Fruit fly (Drosophila melanogaster): ENCODE measurements around the gene CG8360.

The CG8360 gene

dm6 chr2L:8212666-8213270, at the start of gene CG8360, which contains the start of gene CG8372 (continued):
- peak; percentile 97 for TF ChIP-seq dsx (GFP tag; optimal IDR thresholded peaks at IDR 0.05; ENCODE audit: poor library complexity, severe bottlenecking)
- TF ChIP-seq eg (GFP tag; IDR thresholded peaks at IDR 0.05): peak; percentile 99
- TF ChIP-seq lz (GFP tag; optimal IDR thresholded peaks at IDR 0.05): peak; percentile 100
- peak; percentile 100 for TF ChIP-seq Hr4 (GFP tag; optimal IDR thresholded peaks at IDR 0.05)
- peak; percentile 100 for TF ChIP-seq CG3919 (GFP tag; optimal IDR thresholded peaks at IDR 0.05)
- TF ChIP-seq CG11762 (GFP tag; optimal IDR thresholded peaks at IDR 0.05; ENCODE audit: insufficient read depth): peak; percentile 99
- peak; percentile 99 for TF ChIP-seq CG34406 (GFP tag; optimal IDR thresholded peaks at IDR 0.05)
- TF ChIP-seq CG32006 (GFP tag; optimal IDR thresholded peaks at IDR 0.05): peak; percentile 99
- TF ChIP-seq CG31627 (GFP tag; optimal IDR thresholded peaks at IDR 0.05): peak; percentile 100

dm6 chr2L:8163025-8163351, 49.8 kb upstream of the CG8360 start, which contains the start of gene Piezo:
Gene Piezo, plus strand, starts transcription at chr2L:8163073.
- TF ChIP-seq net (GFP tag; optimal IDR thresholded peaks at IDR 0.05): no peak
- TF ChIP-seq Hr39 (GFP tag; optimal IDR thresholded peaks at IDR 0.05): no peak
- TF ChIP-seq CG6854 (GFP tag; optimal IDR thresholded peaks at IDR 0.05): no peak
- no peak for TF ChIP-seq Gug (GFP tag; IDR thresholded peaks at IDR 0.05)
- TF ChIP-seq CG9139 (GFP tag; optimal IDR thresholded peaks at IDR 0.05): no peak
- no peak for TF ChIP-seq CG1621 (tag; optimal IDR thresholded peaks at IDR 0.05)
- no peak for TF ChIP-seq Sox15 (GFP tag; optimal IDR thresholded peaks at IDR 0.05)
- no peak for TF ChIP-seq spab (GFP tag; optimal IDR thresholded peaks at IDR 0.05)
- TF ChIP-seq CG3919 (GFP tag; optimal IDR thresholded peaks at IDR 0.05): peak; percentile 20
- no peak for TF ChIP-seq CG8119 (GFP tag; IDR thresholded peaks at IDR 0.05)
- peak; percentile 50 for TF ChIP-seq CG6808 (GFP tag; optimal IDR thresholded peaks at IDR 0.05)

dm6 chr2L:8163588-8164166, 49.1 kb upstream of the CG8360 start:
- TF ChIP-seq Lpt (GFP tag; optimal IDR thresholded peaks at IDR 0.05) (no peak), svp (GFP tag) (no peak), CG16779 (tag; optimal IDR thresholded peaks at IDR 0.05) (peak; percentile 1), Gug (GFP tag; IDR thresholded peaks at IDR 0.05) (no peak), CG8119 (GFP tag; IDR thresholded peaks at IDR 0.05) (no peak), eg (GFP tag; IDR thresholded peaks at IDR 0.05) (0 out of 3 replicates have a peak, but pooled peaks have one; percentile 30), fkh (GFP tag; optimal IDR thresholded peaks at IDR 0.05) (peak; percentile 93), CG10669 (GFP tag; optimal IDR thresholded peaks at IDR 0.05) (no peak), Sox14 (GFP tag; optimal IDR thresholded peaks at IDR 0.05) (peak; percentile 30), CG11294 (GFP tag; IDR thresholded peaks at IDR 0.05) (no peak)

- TF ChIP-seq dac (GFP tag; optimal IDR thresholded peaks at IDR 0.05) (no peak), Sox102F (GFP tag; optimal IDR thresholded peaks at IDR 0.05) (peak; percentile 43), fkh (GFP tag; optimal IDR thresholded peaks at IDR 0.05) (peak; percentile 63), achi (GFP tag; optimal IDR thresholded peaks at IDR 0.05) (no peak), cyc (GFP tag; optimal IDR thresholded peaks at IDR 0.05) (no peak), CG3919 (GFP tag; optimal IDR thresholded peaks at IDR 0.05) (no peak), fd59A (GFP tag; optimal IDR thresholded peaks at IDR 0.05) (no peak), CG11762 (GFP tag; optimal IDR thresholded peaks at IDR 0.05; ENCODE audit: insufficient read depth) (no peak), svp (GFP tag) (peak; percentile 64), CG11294 (GFP tag; IDR thresholded peaks at IDR 0.05) (no peak), spab (GFP tag; optimal IDR thresholded peaks at IDR 0.05) (no peak), Ets96B (tag; optimal IDR thresholded peaks at IDR 0.05) (no peak), CG8119 (GFP tag; IDR thresholded peaks at IDR 0.05) (no peak), CG1621 (tag; optimal IDR thresholded peaks at IDR 0.05) (no peak), Met (GFP tag; optimal IDR thresholded peaks at IDR 0.05) (peak; percentile 32), topi (GFP tag; optimal IDR thresholded peaks at IDR 0.05) (no peak), CG6276 (GFP tag; optimal IDR thresholded peaks at IDR 0.05) (no peak), CG6792 (GFP tag; optimal IDR thresholded peaks at IDR 0.05) (no peak), Hr39 (GFP tag; optimal IDR thresholded peaks at IDR 0.05) (no peak), Sox14 (GFP tag; optimal IDR thresholded peaks at IDR 0.05) (no peak), Eip78C (GFP tag) (no peak), CG32006 (GFP tag; optimal IDR thresholded peaks at IDR 0.05) (no peak), CG6854 (GFP tag; optimal IDR thresholded peaks at IDR 0.05) (no peak), CG11902 (GFP tag; optimal IDR thresholded peaks at IDR 0.05) (no peak), Hr4 (GFP tag; optimal IDR thresholded peaks at IDR 0.05) (no peak), acj6 (GFP tag; optimal IDR thresholded peaks at IDR 0.05) (no peak), eg (GFP tag; IDR thresholded peaks at IDR 0.05) (no peak), Lpt (GFP tag; optimal IDR thresholded peaks at IDR 0.05) (no peak), Eip75B (GFP tag; optimal IDR thresholded peaks at IDR 0.05) (no peak), CG31627 (GFP tag; optimal IDR thresholded peaks at IDR 0.05) (no peak), CG16779 (tag; optimal IDR thresholded peaks at IDR 0.05) (no peak), vri (GFP tag; optimal IDR thresholded peaks at IDR 0.05) (peak; percentile 49), CG7368 (GFP tag; optimal IDR thresholded peaks at IDR 0.05) (no peak)
Observed at dm6 chr2L:8164219-8164618, 48.5 kb upstream of the CG8360 start.

Measured in whole organism, prepupa.